Worm (Caenorhabditis elegans) whole organism, L2 larva: ENCODE data around the gene msp-32.
A peak's percentile ranks its signal among the peaks of the same experiment; 100 is the strongest.

Source experiments
- C34F6.9 ChIP-seq: fragments of 150-350 bp; optimal IDR thresholded peaks from 2 replicates; lab custom pipeline; 2014; ENCODE audit warnings: missing biosample characterization, missing genetic modification characterization
- F13H6.1 ChIP-seq: sonication (generic microtip); optimal IDR thresholded peaks from 2 replicates; lab custom pipeline; 2016; ENCODE audit warnings: missing genetic modification characterization, missing compliant biosample characterization
- R02D3.7 ChIP-seq: fragments of 150-350 bp; optimal IDR thresholded peaks from 2 replicates; lab custom pipeline; 2014; ENCODE audit warnings: missing biosample characterization, missing genetic modification characterization
- Y55F3AM.14 ChIP-seq: fragments of 200-800 bp; sonication (Bioruptor generic); optimal IDR thresholded peaks from 2 replicates; lab custom pipeline; 2018; ENCODE audit warnings: mild to moderate bottlenecking, missing genetic modification characterization, missing compliant biosample characterization
- alr-1 ChIP-seq: fragments of 150-350 bp; optimal IDR thresholded peaks from 2 replicates; lab custom pipeline; 2014; ENCODE audit warnings: missing biosample characterization, missing genetic modification characterization
- aly-2 ChIP-seq: fragments of 150-350 bp; optimal IDR thresholded peaks from 2 replicates; lab custom pipeline; 2014; ENCODE audit warnings: missing biosample characterization, missing genetic modification characterization
- ama-1 ChIP-seq: fragments of 150-350 bp; optimal IDR thresholded peaks from 2 replicates; lab custom pipeline; 2018; ENCODE audit warnings: inconsistent platforms
- blmp-1 ChIP-seq: sonication (generic microtip); optimal IDR thresholded peaks from 2 replicates; lab custom pipeline; 2017; ENCODE audit warnings: missing genetic modification characterization, mild to moderate bottlenecking, missing compliant biosample characterization, antibody characterized with exemption, moderate library complexity; ENCODE audit not compliant: insufficient read depth
- ceh-16 ChIP-seq: fragments of 150-350 bp; optimal IDR thresholded peaks from 2 replicates; lab custom pipeline; 2014; ENCODE audit warnings: missing biosample characterization, missing genetic modification characterization
- ceh-82 ChIP-seq: fragments of 150-350 bp; optimal IDR thresholded peaks from 2 replicates; lab custom pipeline; 2014; ENCODE audit warnings: missing biosample characterization, missing genetic modification characterization
- crh-2 ChIP-seq: sonication (generic microtip); optimal IDR thresholded peaks from 2 replicates; lab custom pipeline; 2017; ENCODE audit warnings: missing biosample characterization, missing genetic modification characterization
- dmd-4 ChIP-seq: sonication (generic microtip); optimal IDR thresholded peaks from 2 replicates; lab custom pipeline; 2017; ENCODE audit warnings: missing biosample characterization, missing genetic modification characterization
- egl-27 ChIP-seq: sonication (generic microtip); optimal IDR thresholded peaks from 3 replicates; lab custom pipeline; 2017; ENCODE audit warnings: missing biosample characterization, missing genetic modification reagents, missing genetic modification characterization
- gmeb-1 ChIP-seq: fragments of 150-350 bp; optimal IDR thresholded peaks from 2 replicates; lab custom pipeline; 2014; ENCODE audit warnings: missing biosample characterization, missing genetic modification characterization
- lin-11 ChIP-seq: fragments of 150-350 bp; sonication (generic microtip); optimal IDR thresholded peaks from 2 replicates; lab custom pipeline; 2014; ENCODE audit warnings: missing biosample characterization, missing genetic modification characterization, inconsistent platforms, mixed read lengths
- lin-13 ChIP-seq: fragments of 150-350 bp; optimal IDR thresholded peaks from 2 replicates; lab custom pipeline; 2014; ENCODE audit warnings: missing biosample characterization, missing genetic modification reagents, missing genetic modification characterization
- lsy-2 ChIP-seq, 2 experiments: fragments of 150-350 bp in 1 of 2; sonication (generic microtip) in 1 of 2; optimal IDR thresholded peaks; 2 replicates each; lab custom pipeline; 2014 to 2017; ENCODE audit warnings: missing biosample characterization in 2 of 2, missing genetic modification characterization in 2 of 2
- mbf-1 ChIP-seq: sonication (generic microtip); optimal IDR thresholded peaks from 2 replicates; lab custom pipeline; 2017; ENCODE audit warnings: missing biosample characterization, missing genetic modification characterization
- mdl-1 ChIP-seq, 2 experiments: fragments of 150-350 bp in 1 of 2; sonication (generic microtip) in 1 of 2; optimal IDR thresholded peaks; 2 replicates each; lab custom pipeline; 2017; ENCODE audit warnings: missing biosample characterization in 2 of 2, missing genetic modification characterization in 2 of 2
- nhr-10 ChIP-seq: sonication (generic microtip); optimal IDR thresholded peaks from 2 replicates; lab custom pipeline; 2017; ENCODE audit warnings: missing biosample characterization, missing genetic modification characterization
- nhr-11 ChIP-seq: fragments of 150-350 bp; optimal IDR thresholded peaks from 2 replicates; lab custom pipeline; 2014; ENCODE audit warnings: missing biosample characterization, missing genetic modification characterization
- nhr-129 ChIP-seq: fragments of 150-350 bp; optimal IDR thresholded peaks from 2 replicates; lab custom pipeline; 2014; ENCODE audit warnings: missing biosample characterization, missing genetic modification characterization
- nhr-21 ChIP-seq: fragments of 150-350 bp; optimal IDR thresholded peaks from 2 replicates; lab custom pipeline; 2014; ENCODE audit warnings: missing biosample characterization, missing genetic modification characterization
- nhr-23 ChIP-seq: fragments of 150-350 bp; optimal IDR thresholded peaks from 2 replicates; lab custom pipeline; 2014; ENCODE audit warnings: missing biosample characterization, missing genetic modification reagents, missing genetic modification characterization
- nhr-237 ChIP-seq: fragments of 150-350 bp; optimal IDR thresholded peaks from 2 replicates; lab custom pipeline; 2014; ENCODE audit warnings: missing biosample characterization, missing genetic modification characterization
- nhr-6 ChIP-seq: fragments of 150-350 bp; optimal IDR thresholded peaks from 2 replicates; lab custom pipeline; 2014; ENCODE audit warnings: missing biosample characterization, missing genetic modification characterization
- nhr-77 ChIP-seq: fragments of 150-350 bp; optimal IDR thresholded peaks from 2 replicates; lab custom pipeline; 2014; ENCODE audit warnings: missing biosample characterization, missing genetic modification characterization
- skn-1 ChIP-seq: sonication (generic microtip); optimal IDR thresholded peaks from 2 replicates; lab custom pipeline; 2017; ENCODE audit warnings: missing biosample characterization, missing genetic modification characterization
- sma-3 ChIP-seq: sonication (generic microtip); optimal IDR thresholded peaks from 2 replicates; lab custom pipeline; 2016; ENCODE audit warnings: missing genetic modification reagents, missing genetic modification characterization, missing compliant biosample characterization
- sma-9 ChIP-seq, 2 experiments: fragments of 150-350 bp in 1 of 2; sonication (generic microtip) in 1 of 2; optimal IDR thresholded peaks; 2 replicates each; lab custom pipeline; 2014 to 2016; ENCODE audit warnings: missing genetic modification characterization in 2 of 2, mild to moderate bottlenecking in 1 of 2, missing biosample characterization in 1 of 2, missing compliant biosample characterization in 1 of 2, missing genetic modification reagents in 1 of 2, moderate library complexity in 1 of 2
- unc-55 ChIP-seq: fragments of 150-350 bp; sonication (generic microtip); optimal IDR thresholded peaks from 3 replicates; lab custom pipeline; 2014; ENCODE audit warnings: missing biosample characterization, missing genetic modification reagents, missing genetic modification characterization
- unc-62 ChIP-seq: fragments of 150-350 bp; optimal IDR thresholded peaks from 2 replicates; lab custom pipeline; 2014; ENCODE audit warnings: missing biosample characterization, missing genetic modification reagents, missing genetic modification characterization
- zag-1 ChIP-seq: fragments of 150-350 bp; optimal IDR thresholded peaks from 2 replicates; lab custom pipeline; 2014; ENCODE audit warnings: missing biosample characterization, missing genetic modification characterization
- ztf-1 ChIP-seq: fragments of 200-800 bp; sonication (Bioruptor generic); conservative IDR thresholded peaks from 2 replicates; pipeline ENCODE4 v1.3.6; 2022; ENCODE audit warnings: missing genetic modification characterization, missing compliant biosample characterization
- ztf-4 ChIP-seq: fragments of 150-350 bp; optimal IDR thresholded peaks from 2 replicates; lab custom pipeline; 2014; ENCODE audit warnings: missing biosample characterization, missing genetic modification characterization

The msp-32 gene

DNA sequence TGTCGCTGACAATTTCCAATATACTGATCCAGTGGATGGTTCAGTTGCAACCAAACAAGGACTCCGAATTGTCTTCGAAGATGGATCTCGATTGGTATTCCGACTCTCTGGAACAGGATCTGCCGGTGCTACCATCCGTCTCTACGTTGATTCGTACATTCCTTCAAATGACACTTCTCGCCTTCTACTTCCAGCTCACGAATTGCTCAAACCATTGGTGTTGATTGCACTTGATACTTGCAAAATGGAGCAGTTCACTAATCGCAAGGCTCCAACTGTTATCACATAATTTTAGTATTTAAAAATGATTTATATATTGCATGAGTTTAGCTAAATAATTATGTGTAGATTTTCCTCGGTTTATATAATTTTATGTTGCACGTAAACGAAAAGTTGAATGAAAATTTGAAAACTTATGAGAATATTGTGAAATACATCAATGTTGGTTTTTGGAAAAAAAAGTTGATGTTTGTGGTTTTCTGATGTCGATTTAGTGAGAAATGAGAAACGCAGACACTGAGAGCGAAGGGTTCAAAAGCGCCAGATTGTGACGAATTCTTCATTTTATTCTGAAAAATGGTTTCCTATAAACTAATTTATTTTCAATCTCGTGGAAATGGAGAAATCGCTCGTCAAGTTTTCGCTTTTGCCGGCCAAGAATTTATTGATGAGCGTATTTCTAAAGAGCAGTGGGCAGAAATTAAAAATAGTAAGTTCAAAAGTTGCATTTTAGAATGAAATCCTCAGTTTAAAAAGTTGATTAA is 7.4 kb upstream of the msp-32 start, which contains the start of gene gst-9:
Gene gst-9, plus strand, starts transcription at position 574 of the 764 bp plus-strand sequence.
- TF ChIP-seq egl-27 (tag; lab: Kevin White, UChicago), result no peak
- no peak for TF ChIP-seq R02D3.7 (tag; lab: Kevin White, UChicago)
- peak; percentile 66 for TF ChIP-seq ztf-4 (tag; lab: Kevin White, UChicago)
- TF ChIP-seq sma-9 (GFP tag; optimal IDR thresholded peaks at IDR 0.05; lab: Kevin White, UChicago), result peak; percentile 33
- TF ChIP-seq sma-9 (tag; optimal IDR thresholded peaks at IDR 0.05; lab: Kevin White, UChicago), result no peak
- TF ChIP-seq nhr-21 (tag; lab: Kevin White, UChicago), result no peak
- TF ChIP-seq aly-2 (tag; lab: Kevin White, UChicago), result no peak
- TF ChIP-seq nhr-129, result peak; percentile 33
- peak in 1 of 2 experiments; percentile 51 for TF ChIP-seq lsy-2 (tag; optimal IDR thresholded peaks at IDR 0.05; lab: Kevin White, UChicago)
- peak; percentile 8 for TF ChIP-seq nhr-6 (tag; lab: Kevin White, UChicago)
- no peak for TF ChIP-seq lin-11 (tag; lab: Kevin White, UChicago)
- peak; percentile 23 for TF ChIP-seq sma-3 (GFP tag; lab: Kevin White, UChicago)
- peak; percentile 25 for TF ChIP-seq F13H6.1
- TF ChIP-seq crh-2, result peak; percentile 61
- peak; percentile 81 for TF ChIP-seq ama-1 (lab: Kevin White, UChicago)
- no peak for TF ChIP-seq alr-1 (tag; lab: Kevin White, UChicago)
- no peak for TF ChIP-seq skn-1
- TF ChIP-seq unc-55 (GFP tag; lab: Kevin White, UChicago), result peak; percentile 43

DNA sequence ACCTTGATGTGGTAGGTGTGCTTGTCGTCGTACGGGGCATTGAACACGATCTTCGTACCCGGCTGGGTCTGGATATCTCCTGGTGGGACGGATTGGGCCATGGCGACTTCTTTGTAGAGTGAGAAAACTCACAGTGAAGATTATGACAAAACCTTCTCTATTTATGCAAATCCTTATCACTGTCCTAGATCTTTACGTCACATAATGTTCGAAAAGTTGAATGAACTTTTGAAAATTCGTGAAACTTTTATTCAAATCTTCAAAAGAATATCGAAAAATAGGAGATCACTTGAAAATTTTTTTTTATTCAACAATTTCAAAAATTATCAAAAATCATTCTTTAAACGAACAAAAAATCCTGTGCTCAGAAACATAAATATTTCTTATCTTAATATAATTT is 6.0 kb upstream of the msp-32 start, which contains the start of gene msp-33:
Gene msp-33, minus strand, starts transcription at position 101 of the 400 bp plus-strand sequence.
- no peak for TF ChIP-seq skn-1
- no peak for TF ChIP-seq crh-2
- no peak for TF ChIP-seq ama-1 (lab: Kevin White, UChicago)
- TF ChIP-seq blmp-1, result no peak
- no peak for TF ChIP-seq Y55F3AM.14 (GFP tag; lab: Kevin White, UChicago)
- TF ChIP-seq nhr-11 (tag; lab: Kevin White, UChicago), result no peak
- no peak for TF ChIP-seq egl-27 (tag; lab: Kevin White, UChicago)
- no peak for TF ChIP-seq unc-62 (GFP tag; lab: Kevin White, UChicago)
- TF ChIP-seq ztf-4 (tag; lab: Kevin White, UChicago), result no peak
- TF ChIP-seq ztf-1 (GFP tag; lab: Robert Waterston, UW), result no peak
- no peak for TF ChIP-seq nhr-6 (tag; lab: Kevin White, UChicago)
- TF ChIP-seq ceh-82 (tag; lab: Kevin White, UChicago), result no peak
- no peak for TF ChIP-seq nhr-23
- TF ChIP-seq C34F6.9, result no peak
- TF ChIP-seq zag-1 (tag; lab: Kevin White, UChicago), result no peak
- TF ChIP-seq ceh-16 (tag; lab: Kevin White, UChicago), result no peak
- no peak for TF ChIP-seq nhr-129
- TF ChIP-seq nhr-10, result no peak
- no peak for TF ChIP-seq F13H6.1
- TF ChIP-seq dmd-4 (tag; lab: Kevin White, UChicago), result no peak

DNA sequence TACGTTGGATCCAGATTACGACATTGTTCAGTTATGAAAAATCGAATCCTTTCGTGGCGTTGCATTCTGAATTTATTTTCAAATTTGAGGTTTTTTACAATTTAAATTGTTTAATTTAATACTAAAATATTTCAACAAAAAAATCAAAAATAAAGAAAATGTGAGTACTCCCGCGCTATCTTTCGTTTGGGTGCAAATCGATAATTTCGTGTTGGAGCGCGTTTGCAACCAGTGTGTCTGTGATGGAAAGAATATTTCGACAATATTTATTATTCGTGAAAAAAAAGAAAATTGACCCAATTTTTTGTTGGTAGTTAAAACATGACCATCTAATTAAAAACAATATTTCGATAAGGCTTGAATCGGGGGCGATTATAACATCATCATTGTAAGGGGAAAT is 3.4 kb downstream of the msp-32 start, which contains the start of gene R05F9.9:
Gene R05F9.9, minus strand, starts transcription at position 66 of the 400 bp plus-strand sequence.
- TF ChIP-seq unc-55 (GFP tag; lab: Kevin White, UChicago) (peak; percentile 70), mdl-1 (tag; optimal IDR thresholded peaks at IDR 0.05; lab: Kevin White, UChicago) (no peak), blmp-1 (no peak), nhr-129 (peak; percentile 2), gmeb-1 (peak; percentile 15), nhr-237 (tag; lab: Kevin White, UChicago) (no peak), alr-1 (tag; lab: Kevin White, UChicago) (no peak), crh-2 (peak; percentile 72), sma-9 (GFP tag; optimal IDR thresholded peaks at IDR 0.05; lab: Kevin White, UChicago) (no peak), sma-9 (tag; optimal IDR thresholded peaks at IDR 0.05; lab: Kevin White, UChicago) (no peak), mbf-1 (tag; lab: Kevin White, UChicago) (no peak), ztf-4 (tag; lab: Kevin White, UChicago) (peak; percentile 82), sma-3 (GFP tag; lab: Kevin White, UChicago) (no peak), nhr-77 (no peak), lsy-2 (tag; optimal IDR thresholded peaks at IDR 0.05; lab: Kevin White, UChicago) (peak in 1 of 2 experiments; percentile 74), ama-1 (lab: Kevin White, UChicago) (peak; percentile 62), C34F6.9 (peak; percentile 67), lin-13 (GFP tag; lab: Kevin White, UChicago) (peak; percentile 16), unc-62 (GFP tag; lab: Kevin White, UChicago) (no peak)
